Fruit fly (Drosophila melanogaster): ENCODE data around the gene Dyro.
A peak's percentile ranks its signal among the peaks of the same experiment; 100 is the strongest.

Dyro gene

dm6 chr3L:11285066-11285465 is 10.7 kb downstream of the Dyro start (continued):
- TF ChIP-seq pita (GFP tag; optimal IDR thresholded peaks at IDR 0.05) (no peak), CG11398 (GFP tag; optimal IDR thresholded peaks at IDR 0.05) (no peak), Med (GFP tag) (peak; percentile 81), usp (GFP tag; optimal IDR thresholded peaks at IDR 0.05) (no peak), CG10147 (GFP tag; optimal IDR thresholded peaks at IDR 0.05) (peak; percentile 54), tin (GFP tag; optimal IDR thresholded peaks at IDR 0.05) (peak; percentile 53), Asciz (GFP tag; optimal IDR thresholded peaks at IDR 0.05) (peak; percentile 67), CkIIα-i1 (GFP tag; IDR thresholded peaks at IDR 0.05) (no peak), gsb (GFP tag; IDR thresholded peaks at IDR 0.05) (no peak), sens (GFP tag) (peak; percentile 13), kay (GFP tag; optimal IDR thresholded peaks at IDR 0.05) (no peak), Dbx (GFP tag; IDR thresholded peaks at IDR 0.05) (peak; percentile 20; the same call in 1 of the 3 replicates), CG1792 (GFP tag; optimal IDR thresholded peaks at IDR 0.05) (no peak), lab (GFP tag; optimal IDR thresholded peaks at IDR 0.05) (peak; percentile 64), CG17361 (GFP tag; IDR thresholded peaks at IDR 0.05) (peak; percentile 80), abd-A (tag; optimal IDR thresholded peaks at IDR 0.05) (no peak), CG32772 (GFP tag; IDR thresholded peaks at IDR 0.05) (0 out of 2 replicates have a peak, but pooled peaks have one; percentile 22), CG18619 (GFP tag; optimal IDR thresholded peaks at IDR 0.05) (no peak), sob (GFP tag; IDR thresholded peaks at IDR 0.05) (0 out of 2 replicates have a peak, but pooled peaks have one; percentile 5), hkb (optimal IDR thresholded peaks at IDR 0.05) (no peak), hkb (GFP tag; IDR thresholded peaks at IDR 0.05) (0 out of 2 replicates have a peak, but pooled peaks have one; percentile 25), Fer2 (tag; optimal IDR thresholded peaks at IDR 0.05) (no peak), salm (tag; optimal IDR thresholded peaks at IDR 0.05) (no peak), CG14860 (GFP tag; IDR thresholded peaks at IDR 0.05; ENCODE audit: partially characterized antibody) (no peak), run (tag; optimal IDR thresholded peaks at IDR 0.05) (no peak), CG8388 (GFP tag; optimal IDR thresholded peaks at IDR 0.05) (no peak), CG3407 (GFP tag; optimal IDR thresholded peaks at IDR 0.05) (no peak), Mrtf (GFP tag; IDR thresholded peaks at IDR 0.05) (no peak; the same call in 2 of the 3 replicates), CG13424 (tag; optimal IDR thresholded peaks at IDR 0.05) (no peak), CG6813 (GFP tag; optimal IDR thresholded peaks at IDR 0.05) (no peak), lola (GFP tag; optimal IDR thresholded peaks at IDR 0.05) (no peak), CG34224 (GFP tag; IDR thresholded peaks at IDR 0.05; ENCODE audit: partially characterized antibody) (no peak), vnd (GFP tag; IDR thresholded peaks at IDR 0.05; ENCODE audit: partially characterized antibody) (no peak), slou (GFP tag; optimal IDR thresholded peaks at IDR 0.05) (no peak), gem (tag; optimal IDR thresholded peaks at IDR 0.05) (peak; percentile 5), tx (GFP tag; optimal IDR thresholded peaks at IDR 0.05) (no peak), D19B (GFP tag; optimal IDR thresholded peaks at IDR 0.05) (no peak), otp (GFP tag; IDR thresholded peaks at IDR 0.05) (no peak), Trl (optimal IDR thresholded peaks at IDR 0.05) (no peak), Trl (GFP tag; optimal IDR thresholded peaks at IDR 0.05) (no peak), CG13894 (tag; optimal IDR thresholded peaks at IDR 0.05) (no peak), zen2 (GFP tag; IDR thresholded peaks at IDR 0.05; ENCODE audit: partially characterized antibody) (no peak), Ets65A (GFP tag) (no peak), CG6272 (GFP tag; IDR thresholded peaks at IDR 0.05) (no peak), Dfd (GFP tag; optimal IDR thresholded peaks at IDR 0.05) (no peak), wor (GFP tag; IDR thresholded peaks at IDR 0.05) (no peak), ara (GFP tag; IDR thresholded peaks at IDR 0.05) (no peak), CG6654 (GFP tag; optimal IDR thresholded peaks at IDR 0.05) (no peak), sqz (GFP tag; optimal IDR thresholded peaks at IDR 0.05) (peak; percentile 12), ems (GFP tag; optimal IDR thresholded peaks at IDR 0.05) (no peak), CG2120 (GFP tag; optimal IDR thresholded peaks at IDR 0.05) (no peak), CG15514 (GFP tag; optimal IDR thresholded peaks at IDR 0.05) (peak; percentile 33)

Data from whole organism, embryonic.